Fruit fly (Drosophila melanogaster) whole organism, embryonic: ENCODE data around the gene CG14535.

Experiments
- ATbp ChIP-seq: fragments of 200-800 bp; sonication (Bioruptor generic); optimal IDR thresholded peaks from 2 replicates; lab custom pipeline; 2017; ENCODE audit warnings: missing biosample characterization, mild to moderate bottlenecking, missing genetic modification characterization, missing genetic modification reagents
- Adf1 ChIP-seq: fragments of 200-800 bp; sonication (Bioruptor generic); IDR thresholded peaks from 2 replicates; pipeline ENCODE4 v1.3.6; 2022; ENCODE audit warnings: missing biosample characterization, missing genetic modification characterization
- Atf6 ChIP-seq: fragments of 200-800 bp; sonication (Bioruptor generic); IDR thresholded peaks from 2 replicates; pipeline ENCODE4 v1.3.6; 2022; ENCODE audit warnings: missing biosample characterization, missing genetic modification characterization
- B-H2 ChIP-seq: fragments of 200-800 bp; sonication (Bioruptor generic); optimal IDR thresholded peaks from 2 replicates; lab custom pipeline; 2018; ENCODE audit warnings: missing biosample characterization, mild to moderate bottlenecking, missing genetic modification characterization
- Bgb ChIP-seq: fragments of 200-800 bp; sonication (Bioruptor generic); IDR thresholded peaks from 2 replicates; pipeline ENCODE4 v1.3.6; 2022; ENCODE audit warnings: missing biosample characterization, missing genetic modification characterization; ENCODE audit not compliant: partially characterized antibody
- CG13424 ChIP-seq: fragments of 200-800 bp; sonication (Bioruptor generic); optimal IDR thresholded peaks from 2 replicates; lab custom pipeline; 2019; ENCODE audit warnings: missing biosample characterization, mild to moderate bottlenecking, missing genetic modification characterization, moderate library complexity
- CG13894 ChIP-seq: fragments of 200-800 bp; sonication (Bioruptor generic); optimal IDR thresholded peaks from 3 replicates; lab custom pipeline; 2018; ENCODE audit warnings: missing biosample characterization, mild to moderate bottlenecking, missing genetic modification characterization, moderate library complexity
- CG14860 ChIP-seq: fragments of 200-800 bp; sonication (Bioruptor generic); IDR thresholded peaks from 3 replicates; pipeline ENCODE4 v1.3.6; 2022; ENCODE audit warnings: missing biosample characterization, missing genetic modification characterization; ENCODE audit not compliant: partially characterized antibody
- CG15269 ChIP-seq: fragments of 200-800 bp; sonication (Bioruptor generic); optimal IDR thresholded peaks from 2 replicates; lab custom pipeline; 2018; ENCODE audit warnings: missing biosample characterization, mild to moderate bottlenecking, missing genetic modification characterization, moderate library complexity
- CG15601 ChIP-seq: fragments of 200-800 bp; sonication (Bioruptor generic); optimal IDR thresholded peaks from 3 replicates; lab custom pipeline; 2019; ENCODE audit warnings: missing biosample characterization, mild to moderate bottlenecking, missing genetic modification characterization, moderate library complexity
- CG15696 ChIP-seq: fragments of 200-800 bp; sonication (Bioruptor generic); optimal IDR thresholded peaks from 2 replicates; lab custom pipeline; 2019; ENCODE audit warnings: missing biosample characterization, mild to moderate bottlenecking, missing genetic modification characterization, moderate library complexity
- CG1603 ChIP-seq: fragments of 200-800 bp; sonication (Bioruptor generic); optimal IDR thresholded peaks from 2 replicates; lab custom pipeline; 2019; ENCODE audit warnings: missing biosample characterization, mild to moderate bottlenecking, missing genetic modification characterization, moderate library complexity
- CG16863 ChIP-seq: fragments of 200-800 bp; sonication (Bioruptor generic); optimal IDR thresholded peaks from 3 replicates; lab custom pipeline; 2016; ENCODE audit warnings: missing biosample characterization, missing genetic modification characterization
- CG1792 ChIP-seq: fragments of 200-800 bp; sonication (Bioruptor generic); optimal IDR thresholded peaks from 2 replicates; lab custom pipeline; 2016; ENCODE audit warnings: missing biosample characterization, missing genetic modification characterization
- CG18599 ChIP-seq: fragments of 200-800 bp; sonication (Bioruptor generic); optimal IDR thresholded peaks from 3 replicates; lab custom pipeline; 2017; ENCODE audit warnings: missing biosample characterization, missing genetic modification characterization, mild to moderate bottlenecking, moderate library complexity, missing genetic modification reagents
- CG4707 ChIP-seq: fragments of 200-800 bp; sonication (Bioruptor generic); optimal IDR thresholded peaks from 2 replicates; lab custom pipeline; 2018; ENCODE audit warnings: missing biosample characterization, mild to moderate bottlenecking, missing genetic modification characterization, moderate library complexity
- CG4730 ChIP-seq: fragments of 200-800 bp; sonication (Bioruptor generic); IDR thresholded peaks from 2 replicates; pipeline ENCODE4 v1.3.6; 2022; ENCODE audit warnings: missing biosample characterization, missing genetic modification characterization
- CG6254 ChIP-seq: fragments of 200-800 bp; sonication (Bioruptor generic); optimal IDR thresholded peaks from 3 replicates; lab custom pipeline; 2017; ENCODE audit warnings: mild to moderate bottlenecking, missing biosample characterization, missing genetic modification reagents, missing genetic modification characterization
- CG7372 ChIP-seq: fragments of 200-800 bp; sonication (Bioruptor generic); IDR thresholded peaks from 2 replicates; pipeline ENCODE4 v1.3.6; 2022; ENCODE audit warnings: missing biosample characterization, missing genetic modification characterization
- CG7745 ChIP-seq: fragments of 200-800 bp; sonication (Bioruptor generic); optimal IDR thresholded peaks from 2 replicates; lab custom pipeline; 2018; ENCODE audit warnings: missing biosample characterization, mild to moderate bottlenecking, missing genetic modification characterization, moderate library complexity
- CG7786 ChIP-seq: fragments of 200-800 bp; sonication (Bioruptor generic); optimal IDR thresholded peaks from 2 replicates; lab custom pipeline; 2016; ENCODE audit warnings: missing biosample characterization, missing genetic modification characterization
- CG7963 ChIP-seq: fragments of 200-800 bp; sonication (Bioruptor generic); IDR thresholded peaks from 3 replicates; pipeline ENCODE4 v1.3.6; 2022; ENCODE audit warnings: missing biosample characterization, missing genetic modification characterization; ENCODE audit not compliant: partially characterized antibody
- CG8359 ChIP-seq: fragments of 200-800 bp; sonication (Bioruptor generic); optimal IDR thresholded peaks from 2 replicates; lab custom pipeline; 2017; ENCODE audit warnings: missing biosample characterization, mild to moderate bottlenecking, missing genetic modification characterization, borderline replicate concordance
- CG8765 ChIP-seq: fragments of 200-800 bp; sonication (Bioruptor generic); IDR thresholded peaks from 2 replicates; pipeline ENCODE4 v1.3.6; 2022; ENCODE audit warnings: missing biosample characterization, missing genetic modification characterization
- CG9797 ChIP-seq: fragments of 200-800 bp; sonication (Bioruptor generic); optimal IDR thresholded peaks from 3 replicates; lab custom pipeline; 2018; ENCODE audit warnings: missing biosample characterization, mild to moderate bottlenecking, missing genetic modification characterization
- Chrac-16 ChIP-seq: fragments of 200-800 bp; sonication (Bioruptor generic); optimal IDR thresholded peaks from 3 replicates; lab custom pipeline; 2016; ENCODE audit warnings: missing biosample characterization, missing genetic modification characterization
- Deaf1 ChIP-seq: fragments of 200-800 bp; optimal IDR thresholded peaks from 3 replicates; lab custom pipeline; 2019; ENCODE audit warnings: missing biosample characterization, mild to moderate bottlenecking, missing genetic modification characterization, moderate library complexity
- Dll ChIP-seq: fragments of 200-800 bp; sonication (Bioruptor generic); IDR thresholded peaks from 4 replicates; pipeline ENCODE4 v1.3.6; 2022; ENCODE audit warnings: missing biosample characterization, missing genetic modification characterization; ENCODE audit not compliant: partially characterized antibody
- Doc2 ChIP-seq: fragments of 200-800 bp; sonication (Bioruptor generic); IDR thresholded peaks from 2 replicates; pipeline ENCODE4 v1.3.6; 2022; ENCODE audit warnings: missing biosample characterization, missing genetic modification characterization
- Dp ChIP-seq: fragments of 200-800 bp; sonication (Bioruptor generic); optimal IDR thresholded peaks from 2 replicates; lab custom pipeline; 2018; ENCODE audit warnings: missing biosample characterization, mild to moderate bottlenecking, missing genetic modification characterization, moderate library complexity
- HLH4C ChIP-seq: fragments of 200-800 bp; sonication (Bioruptor generic); IDR thresholded peaks from 3 replicates; pipeline ENCODE4 v1.3.6; 2022; ENCODE audit warnings: missing biosample characterization, missing genetic modification characterization; ENCODE audit not compliant: partially characterized antibody
- Jarid2 ChIP-seq: fragments of 200-800 bp; sonication (Bioruptor generic); optimal IDR thresholded peaks from 3 replicates; lab custom pipeline; 2017; ENCODE audit warnings: mild to moderate bottlenecking, missing biosample characterization, missing genetic modification reagents, missing genetic modification characterization
- Side ChIP-seq: fragments of 200-800 bp; sonication (Bioruptor generic); optimal IDR thresholded peaks from 2 replicates; lab custom pipeline; 2016; ENCODE audit warnings: missing biosample characterization, missing genetic modification characterization
- Sin3A ChIP-seq: fragments of >200 bp; optimal IDR thresholded peaks from 2 replicates; lab custom pipeline; 2018
- Xrp1 ChIP-seq: fragments of 200-800 bp; sonication (Bioruptor generic); IDR thresholded peaks from 2 replicates; pipeline ENCODE4 v1.3.6; 2022; ENCODE audit warnings: missing biosample characterization, missing genetic modification characterization
- bab2 ChIP-seq: fragments of 200-800 bp; sonication (Bioruptor generic); optimal IDR thresholded peaks from 2 replicates; lab custom pipeline; 2016; ENCODE audit warnings: missing biosample characterization, missing genetic modification characterization
- corto ChIP-seq: fragments of 200-800 bp; sonication (Bioruptor generic); optimal IDR thresholded peaks from 2 replicates; lab custom pipeline; 2016; ENCODE audit warnings: missing biosample characterization, mild to moderate bottlenecking, missing genetic modification characterization, moderate library complexity
- eyg ChIP-seq: fragments of 200-800 bp; sonication (Bioruptor generic); optimal IDR thresholded peaks from 3 replicates; lab custom pipeline; 2016; ENCODE audit warnings: missing biosample characterization, missing genetic modification characterization
- fd3F ChIP-seq: fragments of 200-800 bp; sonication (Bioruptor generic); optimal IDR thresholded peaks from 2 replicates; lab custom pipeline; 2018; ENCODE audit warnings: missing biosample characterization, mild to moderate bottlenecking, missing genetic modification characterization, moderate library complexity
- gcm2 ChIP-seq: fragments of 200-800 bp; sonication (Bioruptor generic); optimal IDR thresholded peaks from 2 replicates; lab custom pipeline; 2016; ENCODE audit warnings: missing biosample characterization, missing genetic modification characterization
- grn ChIP-seq: fragments of 200-800 bp; sonication (Bioruptor generic); optimal IDR thresholded peaks from 3 replicates; lab custom pipeline; 2017; ENCODE audit warnings: missing biosample characterization, missing genetic modification characterization
- jigr1 ChIP-seq: fragments of 200-800 bp; sonication (Bioruptor generic); IDR thresholded peaks from 3 replicates; pipeline ENCODE4 v1.3.6; 2022; ENCODE audit warnings: missing biosample characterization, missing genetic modification characterization
- odd ChIP-seq: fragments of 200-800 bp; sonication (Bioruptor generic); optimal IDR thresholded peaks from 2 replicates; lab custom pipeline; 2017; ENCODE audit warnings: missing biosample characterization, mild to moderate bottlenecking, missing genetic modification characterization
- pzg ChIP-seq: fragments of 200-800 bp; sonication (Bioruptor generic); optimal IDR thresholded peaks from 3 replicates; lab custom pipeline; 2018; ENCODE audit warnings: missing biosample characterization, mild to moderate bottlenecking, missing genetic modification characterization, moderate library complexity
- ranshi ChIP-seq: fragments of 200-800 bp; sonication (Bioruptor generic); IDR thresholded peaks from 2 replicates; pipeline ENCODE4 v1.3.6; 2022; ENCODE audit warnings: missing biosample characterization, missing genetic modification characterization
- sens ChIP-seq: fragments of 200-800 bp; sonication (Bioruptor generic); peaks from one replicate; lab custom pipeline; 2016; ENCODE audit warnings: missing biosample characterization, missing genetic modification characterization
- tio ChIP-seq: fragments of 200-800 bp; sonication (Bioruptor generic); optimal IDR thresholded peaks from 2 replicates; lab custom pipeline; 2017; ENCODE audit warnings: missing biosample characterization, missing genetic modification characterization, inconsistent platforms
- ttk ChIP-seq: fragments of 200-800 bp; sonication (Bioruptor generic); IDR thresholded peaks from 2 replicates; pipeline ENCODE4 v2.1.2; 2022; ENCODE audit warnings: missing biosample characterization, missing genetic modification characterization
- unpg ChIP-seq: fragments of 200-800 bp; sonication (Bioruptor generic); optimal IDR thresholded peaks from 3 replicates; lab custom pipeline; 2018; ENCODE audit warnings: missing biosample characterization, mild to moderate bottlenecking, missing genetic modification characterization, moderate library complexity
- vfl ChIP-seq: fragments of 200-800 bp; sonication (Bioruptor generic); optimal IDR thresholded peaks from 2 replicates; lab custom pipeline; 2016; ENCODE audit warnings: missing biosample characterization, missing genetic modification characterization

The CG14535 gene

dm6 chr2L:7828231-7828630 lies 27.0 kb downstream of the CG14535 start (continued):
- TF ChIP-seq odd (GFP tag; lab: Kevin White, UChicago) (no peak), Xrp1 (0 out of 2 replicates have a peak, but pooled peaks have one; percentile 15), grn (peak; percentile 29), tio (GFP tag; lab: Kevin White, UChicago) (no peak), CG7963 (0 out of 3 replicates have a peak, but pooled peaks have one; percentile 31), Chrac-16 (no peak), CG4707 (no peak), Dp (GFP tag; lab: Kevin White, UChicago) (no peak), CG15269 (tag; lab: Kevin White, UChicago) (no peak), jigr1 (no peak), gcm2 (GFP tag; lab: Kevin White, UChicago) (peak; percentile 51), HLH4C (GFP tag; lab: Robert Waterston, UW) (peak; percentile 35), CG9797 (GFP tag; lab: Kevin White, UChicago) (no peak), ranshi (no peak), CG18599 (GFP tag; lab: Kevin White, UChicago) (peak; percentile 42), CG7786 (no peak), CG13424 (tag; lab: Kevin White, UChicago) (no peak), CG8359 (GFP tag; lab: Kevin White, UChicago) (no peak), CG13894 (tag; lab: Kevin White, UChicago) (peak; percentile 28), CG15601 (no peak), vfl (no peak), Sin3A (no peak), CG6254 (GFP tag; lab: Kevin White, UChicago) (no peak), Adf1 (peak; percentile 70), Side (GFP tag; lab: Kevin White, UChicago) (no peak), CG8765 (GFP tag; lab: Robert Waterston, UW) (0 out of 2 replicates have a peak, but pooled peaks have one; percentile 59), CG4730 (GFP tag; lab: Robert Waterston, UW) (no peak), bab2 (GFP tag; lab: Kevin White, UChicago) (no peak), Deaf1 (tag; lab: Kevin White, UChicago) (peak; percentile 55), Bgb (GFP tag; lab: Robert Waterston, UW) (peak; percentile 72), CG1603 (tag; lab: Kevin White, UChicago) (peak; percentile 17), fd3F (GFP tag; lab: Kevin White, UChicago) (no peak), corto (GFP tag; lab: Kevin White, UChicago) (no peak), CG14860 (GFP tag; lab: Robert Waterston, UW) (peak; percentile 61; the same call in 2 of the 3 replicates), unpg (GFP tag; lab: Kevin White, UChicago) (no peak), B-H2 (GFP tag; lab: Kevin White, UChicago) (peak; percentile 64), sens (GFP tag; lab: Kevin White, UChicago) (peak; percentile 78), CG16863 (GFP tag; lab: Kevin White, UChicago) (no peak), pzg (GFP tag; lab: Kevin White, UChicago) (peak; percentile 28), Atf6 (no peak), eyg (GFP tag; lab: Kevin White, UChicago) (no peak), Dll (GFP tag; lab: Robert Waterston, UW) (no peak), ATbp (GFP tag; lab: Kevin White, UChicago) (no peak), CG1792 (no peak), ttk (0 out of 2 replicates have a peak, but pooled peaks have one; percentile 6), CG15696 (peak; percentile 10), Jarid2 (GFP tag; lab: Kevin White, UChicago) (no peak), CG7372 (peak; percentile 19; the same call in 1 of the 2 replicates), Doc2 (GFP tag; lab: Robert Waterston, UW) (no peak), CG7745 (tag; lab: Kevin White, UChicago) (no peak)
